Fruit fly (Drosophila melanogaster): Measurements from ENCODE around the gene Orc5.

The Orc5 gene

DNA sequence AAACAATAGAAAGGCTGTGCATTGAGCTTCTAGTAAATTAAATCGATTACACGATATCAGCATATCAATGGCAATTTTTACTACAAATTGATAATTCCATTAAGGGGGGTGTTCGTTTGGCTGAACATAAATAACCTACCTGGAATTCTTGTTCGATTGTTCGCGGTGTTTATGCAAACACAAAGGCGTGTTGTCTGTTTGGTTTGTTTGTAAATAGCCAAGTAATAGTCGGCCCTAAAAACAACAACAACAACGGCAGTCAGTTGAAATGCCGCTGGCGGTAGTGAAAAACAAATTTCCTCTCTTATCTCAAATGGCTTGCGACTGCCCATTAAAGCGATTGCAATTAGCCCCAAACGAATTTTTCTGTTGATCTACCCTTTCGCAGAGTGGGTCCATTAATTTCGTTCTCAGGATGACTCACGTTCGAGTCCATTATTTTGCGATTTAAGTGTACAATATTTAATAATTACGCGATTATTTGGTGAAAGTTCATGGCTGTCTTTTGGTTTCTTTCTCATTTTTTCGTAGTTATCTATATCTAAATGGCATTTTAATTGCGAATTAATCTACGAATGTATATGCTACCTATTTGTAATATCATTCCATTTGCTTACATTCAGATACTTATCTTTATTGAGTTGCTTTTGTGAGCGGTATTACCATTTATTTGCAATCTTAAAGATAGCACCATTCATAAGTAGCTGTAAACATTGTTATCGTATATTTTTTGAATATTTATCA, 9.2 kb downstream of the Orc5 start (continued):
- TF ChIP-seq H2.0 (GFP tag; IDR thresholded peaks at IDR 0.05), result no peak
- no peak for TF ChIP-seq sens-2 (GFP tag; IDR thresholded peaks at IDR 0.05)
- TF ChIP-seq CG3065 (GFP tag; optimal IDR thresholded peaks at IDR 0.05), result no peak
- TF ChIP-seq Med (GFP tag), result peak; percentile 77
- peak; percentile 27 for TF ChIP-seq Hr3 (GFP tag; optimal IDR thresholded peaks at IDR 0.05)
- no peak for TF ChIP-seq CG9797 (GFP tag; optimal IDR thresholded peaks at IDR 0.05)
- TF ChIP-seq bowl (GFP tag; IDR thresholded peaks at IDR 0.05), result no peak
- TF ChIP-seq pb (GFP tag; optimal IDR thresholded peaks at IDR 0.05), result no peak
- TF ChIP-seq CG17186 (GFP tag; optimal IDR thresholded peaks at IDR 0.05), result no peak
- TF ChIP-seq Hmx (GFP tag; optimal IDR thresholded peaks at IDR 0.05), result no peak
- no peak for TF ChIP-seq Usf (GFP tag; optimal IDR thresholded peaks at IDR 0.05)
- TF ChIP-seq NfI (GFP tag; optimal IDR thresholded peaks at IDR 0.05), result no peak
- no peak for TF ChIP-seq al (GFP tag; IDR thresholded peaks at IDR 0.05)
- no peak for TF ChIP-seq CG5953 (GFP tag; IDR thresholded peaks at IDR 0.05)
- TF ChIP-seq gro (GFP tag; optimal IDR thresholded peaks at IDR 0.05), result no peak
- no peak for TF ChIP-seq CG1233 (GFP tag; optimal IDR thresholded peaks at IDR 0.05)
- no peak for TF ChIP-seq caup (GFP tag; optimal IDR thresholded peaks at IDR 0.05; ENCODE audit: severe bottlenecking)
- no peak for TF ChIP-seq CG18011 (GFP tag; optimal IDR thresholded peaks at IDR 0.05)
- no peak for TF ChIP-seq CG7357 (GFP tag; IDR thresholded peaks at IDR 0.05)
- peak; percentile 9 for TF ChIP-seq CG8089 (GFP tag; optimal IDR thresholded peaks at IDR 0.05)
- no peak for TF ChIP-seq CG14667 (GFP tag; IDR thresholded peaks at IDR 0.05)
- peak; percentile 38 for TF ChIP-seq abd-A (tag; optimal IDR thresholded peaks at IDR 0.05)
- TF ChIP-seq CG30020 (tag; optimal IDR thresholded peaks at IDR 0.05), result no peak
- TF ChIP-seq Hsf (GFP tag; optimal IDR thresholded peaks at IDR 0.05), result no peak
- peak; percentile 82 for TF ChIP-seq grn (GFP tag; optimal IDR thresholded peaks at IDR 0.05)
- no peak for TF ChIP-seq esg (GFP tag; conservative IDR thresholded peaks at IDR 0.05)
- TF ChIP-seq vnd (GFP tag; IDR thresholded peaks at IDR 0.05; ENCODE audit: partially characterized antibody), result no peak
- TF ChIP-seq hbn (GFP tag; IDR thresholded peaks at IDR 0.05; ENCODE audit: partially characterized antibody), result no peak
- TF ChIP-seq oc (tag; optimal IDR thresholded peaks at IDR 0.05), result no peak
- TF ChIP-seq CG12942 (GFP tag; optimal IDR thresholded peaks at IDR 0.05), result peak; percentile 33
- TF ChIP-seq Xrp1 (GFP tag; IDR thresholded peaks at IDR 0.05), result no peak
- TF ChIP-seq C15 (GFP tag; IDR thresholded peaks at IDR 0.05), result no peak
- TF ChIP-seq ssp (GFP tag; IDR thresholded peaks at IDR 0.05), result no peak
- TF ChIP-seq ase (GFP tag; IDR thresholded peaks at IDR 0.05), result no peak
- TF ChIP-seq fd102C (GFP tag; optimal IDR thresholded peaks at IDR 0.05), result peak; percentile 46
- TF ChIP-seq nerfin-2 (GFP tag; IDR thresholded peaks at IDR 0.05; ENCODE audit: partially characterized antibody), result no peak
- no peak for TF ChIP-seq yki (optimal IDR thresholded peaks at IDR 0.05)
- TF ChIP-seq lola (GFP tag; optimal IDR thresholded peaks at IDR 0.05), result no peak
- no peak for TF ChIP-seq hth (optimal IDR thresholded peaks at IDR 0.05)
- TF ChIP-seq hb (GFP tag; IDR thresholded peaks at IDR 0.05; ENCODE audit: partially characterized antibody), result no peak
- peak; percentile 50 for TF ChIP-seq Meics (GFP tag; optimal IDR thresholded peaks at IDR 0.05)
- no peak for TF ChIP-seq CG4707 (GFP tag; optimal IDR thresholded peaks at IDR 0.05)
- no peak for TF ChIP-seq Eip74EF (GFP tag; optimal IDR thresholded peaks at IDR 0.05)
- no peak for TF ChIP-seq twi (tag; optimal IDR thresholded peaks at IDR 0.05)
- TF ChIP-seq lbe (GFP tag; optimal IDR thresholded peaks at IDR 0.05), result no peak
- no peak for TF ChIP-seq lmd (GFP tag; IDR thresholded peaks at IDR 0.05)
- no peak for TF ChIP-seq CG14710 (tag; optimal IDR thresholded peaks at IDR 0.05)
- TF ChIP-seq ash1 (GFP tag; optimal IDR thresholded peaks at IDR 0.05), result no peak
- TF ChIP-seq CG11696 (GFP tag; IDR thresholded peaks at IDR 0.05), result no peak
- TF ChIP-seq CG6791 (GFP tag; IDR thresholded peaks at IDR 0.05; ENCODE audit: partially characterized antibody), result no peak

All from whole organism, embryonic.